Worm (Caenorhabditis elegans): ENCODE data around the gene irld-63.

Gene irld-63

ce11 chrII:2903748-2904147 lies 26.8 kb upstream of the irld-63 start (continued):
- no peak for TF ChIP-seq sdc-2 (tag; optimal IDR thresholded peaks at IDR 0.05)
- no peak for TF ChIP-seq pax-1 (tag; optimal IDR thresholded peaks at IDR 0.05)
- no peak for TF ChIP-seq unc-42 (tag; optimal IDR thresholded peaks at IDR 0.05)

ce11 chrII:2913505-2913904 lies 17.0 kb upstream of the irld-63 start, which contains the start of gene ubc-15:
Gene ubc-15 (minus strand): TSS chrII:2913605.
- TF ChIP-seq tbx-2 (tag; optimal IDR thresholded peaks at IDR 0.05): no peak
- TF ChIP-seq eyg-1 (tag; optimal IDR thresholded peaks at IDR 0.05): no peak
- no peak for TF ChIP-seq ceh-14 (tag; optimal IDR thresholded peaks at IDR 0.05)
- TF ChIP-seq ceh-22 (tag; optimal IDR thresholded peaks at IDR 0.05): no peak
- TF ChIP-seq ets-4 (tag; optimal IDR thresholded peaks at IDR 0.05): no peak
- TF ChIP-seq unc-3 (GFP tag; conservative IDR thresholded peaks at IDR 0.05): no peak
- no peak for TF ChIP-seq unc-3 (tag; optimal IDR thresholded peaks at IDR 0.05)
- TF ChIP-seq C08G9.2 (tag; optimal IDR thresholded peaks at IDR 0.05): no peak
- TF ChIP-seq pqm-1 (tag; optimal IDR thresholded peaks at IDR 0.05): no peak
- TF ChIP-seq lim-6 (tag; optimal IDR thresholded peaks at IDR 0.05): no peak
- no peak for TF ChIP-seq ama-1 (optimal IDR thresholded peaks at IDR 0.05)

- no peak for TF ChIP-seq ceh-9 (tag; optimal IDR thresholded peaks at IDR 0.05)
- peak; percentile 11 for TF ChIP-seq C08G9.2 (tag; optimal IDR thresholded peaks at IDR 0.05)
- peak; percentile 38 for TF ChIP-seq ceh-48 (tag; optimal IDR thresholded peaks at IDR 0.05)
- TF ChIP-seq K09A11.1 (tag; optimal IDR thresholded peaks at IDR 0.05; ENCODE audit: insufficient read depth): no peak
- no peak for TF ChIP-seq fkh-6 (tag; optimal IDR thresholded peaks at IDR 0.05)
- TF ChIP-seq ceh-31 (tag; optimal IDR thresholded peaks at IDR 0.05): no peak
These were observed 11.3 kb upstream of the irld-63 start, which contains the start of the genes ncap-1 and Y110A2AR.1 for ce11 chrII:2919074-2919857. Gene ncap-1 (minus strand): TSS chrII:2919314. Gene Y110A2AR.1 (plus strand): TSS chrII:2919710.

- TF ChIP-seq ceh-9 (tag; optimal IDR thresholded peaks at IDR 0.05) (no peak), ceh-24 (tag; optimal IDR thresholded peaks at IDR 0.05) (no peak), F13H6.1 (tag; optimal IDR thresholded peaks at IDR 0.05) (no peak), madf-2 (tag; optimal IDR thresholded peaks at IDR 0.05) (no peak), odd-2 (tag; optimal IDR thresholded peaks at IDR 0.05) (no peak), ceh-18 (tag; optimal IDR thresholded peaks at IDR 0.05) (no peak), sdc-2 (tag; optimal IDR thresholded peaks at IDR 0.05) (no peak), ceh-6 (GFP tag; optimal IDR thresholded peaks at IDR 0.05) (no peak), tbx-7 (tag; optimal IDR thresholded peaks at IDR 0.05) (no peak), nhr-11 (tag; optimal IDR thresholded peaks at IDR 0.05) (no peak), dmd-4 (tag; optimal IDR thresholded peaks at IDR 0.05; ENCODE audit: borderline replicate concordance) (no peak), ztf-16 (tag; optimal IDR thresholded peaks at IDR 0.05) (no peak), eyg-1 (tag; optimal IDR thresholded peaks at IDR 0.05) (no peak), C38D4.7 (GFP tag; optimal IDR thresholded peaks at IDR 0.05) (no peak), tbx-2 (tag; optimal IDR thresholded peaks at IDR 0.05) (no peak), ceh-48 (tag; optimal IDR thresholded peaks at IDR 0.05) (no peak), T23F11.4 (GFP tag; optimal IDR thresholded peaks at IDR 0.05) (no peak), ahr-1 (tag; optimal IDR thresholded peaks at IDR 0.05) (no peak)
These were observed 10.3 kb upstream of the irld-63 start for ce11 chrII:2920234-2920633.

ce11 chrII:2920817-2921458 lies 9.6 kb upstream of the irld-63 start:
- TF ChIP-seq pqm-1 (tag; optimal IDR thresholded peaks at IDR 0.05) (no peak), ceh-2 (tag; optimal IDR thresholded peaks at IDR 0.05) (no peak), mec-3 (tag; optimal IDR thresholded peaks at IDR 0.05; ENCODE audit: borderline replicate concordance) (no peak), ahr-1 (tag; optimal IDR thresholded peaks at IDR 0.05) (no peak), pha-2 (tag; optimal IDR thresholded peaks at IDR 0.05) (no peak), ceh-31 (tag; optimal IDR thresholded peaks at IDR 0.05) (no peak), ceh-24 (tag; optimal IDR thresholded peaks at IDR 0.05) (no peak), fkh-10 (GFP tag; optimal IDR thresholded peaks at IDR 0.05) (no peak), ceh-30 (tag; optimal IDR thresholded peaks at IDR 0.05) (no peak), ceh-18 (tag; optimal IDR thresholded peaks at IDR 0.05) (no peak), sox-4 (tag; optimal IDR thresholded peaks at IDR 0.05) (no peak), hlh-30 (tag; optimal IDR thresholded peaks at IDR 0.05; ENCODE audit: insufficient read depth) (peak; percentile 89), eyg-1 (tag; optimal IDR thresholded peaks at IDR 0.05) (no peak), unc-86 (tag; optimal IDR thresholded peaks at IDR 0.05) (no peak), K09A11.1 (tag; optimal IDR thresholded peaks at IDR 0.05; ENCODE audit: insufficient read depth) (no peak), fax-1 (tag; optimal IDR thresholded peaks at IDR 0.05) (no peak), ceh-14 (tag; optimal IDR thresholded peaks at IDR 0.05) (no peak), ceh-45 (GFP tag; IDR thresholded peaks at IDR 0.05) (no peak), tbx-2 (tag; optimal IDR thresholded peaks at IDR 0.05) (no peak), dmd-4 (tag; optimal IDR thresholded peaks at IDR 0.05; ENCODE audit: borderline replicate concordance) (no peak)
